Worm (Caenorhabditis elegans) whole organism, L1 larva: ENCODE data around the gene nlp-50.

Experiments used
- aly-2 ChIP-seq: fragments of 150-350 bp; optimal IDR thresholded peaks from 2 replicates; lab custom pipeline; 2014; ENCODE audit warnings: missing biosample characterization, missing genetic modification characterization
- ama-1 ChIP-seq: fragments of 150-350 bp; optimal IDR thresholded peaks from 2 replicates; lab custom pipeline; 2014
- blmp-1 ChIP-seq: fragments of 150-350 bp; optimal IDR thresholded peaks from 2 replicates; lab custom pipeline; 2014; ENCODE audit warnings: missing biosample characterization, missing genetic modification characterization
- efl-1 ChIP-seq, 4 experiments: fragments of 150-350 bp; optimal IDR thresholded peaks in 3 of 4; peaks in 1 of 4; 1 replicate in 1 of 4; 2 replicates in 3 of 4; lab custom pipeline; 2014; ENCODE audit warnings: missing biosample characterization in 2 of 4, missing genetic modification characterization in 2 of 4, missing genetic modification reagents in 2 of 4
- fkh-4 ChIP-seq: sonication (generic microtip); optimal IDR thresholded peaks from 2 replicates; lab custom pipeline; 2016; ENCODE audit warnings: missing compliant biosample characterization, missing genetic modification characterization, borderline replicate concordance
- irx-1 ChIP-seq: sonication (generic microtip); optimal IDR thresholded peaks from 2 replicates; lab custom pipeline; 2016; ENCODE audit warnings: missing genetic modification characterization, missing compliant biosample characterization
- lin-13 ChIP-seq: fragments of 150-350 bp; optimal IDR thresholded peaks from 2 replicates; lab custom pipeline; 2014; ENCODE audit warnings: missing biosample characterization, missing genetic modification reagents, missing genetic modification characterization
- nhr-11 ChIP-seq: fragments of 150-350 bp; optimal IDR thresholded peaks from 2 replicates; lab custom pipeline; 2014; ENCODE audit warnings: missing biosample characterization, missing genetic modification characterization
- nhr-12 ChIP-seq: sonication (generic microtip); optimal IDR thresholded peaks from 2 replicates; lab custom pipeline; 2017; ENCODE audit warnings: missing biosample characterization, missing genetic modification characterization
- pqm-1 ChIP-seq: sonication (generic microtip); optimal IDR thresholded peaks from 3 replicates; lab custom pipeline; 2017; ENCODE audit warnings: missing biosample characterization, missing genetic modification characterization
- tbx-2 ChIP-seq: sonication (generic microtip); optimal IDR thresholded peaks from 2 replicates; lab custom pipeline; 2016; ENCODE audit warnings: missing genetic modification characterization, missing compliant biosample characterization

DNA sequence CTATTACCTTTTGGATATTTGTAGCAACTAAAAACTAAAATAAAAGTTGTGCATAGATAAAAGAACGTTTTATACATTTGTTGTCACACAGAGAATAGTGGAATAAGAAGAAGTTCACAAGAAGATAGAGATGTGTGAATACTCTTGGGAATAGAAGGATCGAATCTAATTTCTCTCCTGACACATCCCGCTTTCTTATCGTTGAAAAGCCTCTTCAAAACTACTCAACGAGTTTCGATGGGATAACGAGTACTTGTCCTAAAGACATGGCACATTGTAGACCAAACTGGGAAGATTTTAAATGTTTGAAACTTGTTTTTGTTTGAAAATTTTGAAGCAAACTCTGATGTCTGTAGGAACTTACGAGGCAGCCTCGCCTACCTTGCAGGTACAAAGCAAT lies 7.6 kb downstream of the nlp-50 start:
- no peak for TF ChIP-seq nhr-12 (tag; lab: Kevin White, UChicago)
- no peak for TF ChIP-seq ama-1 (lab: Kevin White, UChicago)
- no peak for TF ChIP-seq nhr-11 (tag; lab: Kevin White, UChicago)
- no peak for TF ChIP-seq aly-2 (tag; lab: Kevin White, UChicago)
- no peak for TF ChIP-seq tbx-2 (tag; lab: Kevin White, UChicago)
- no peak for TF ChIP-seq irx-1 (tag; lab: Kevin White, UChicago)
- no peak for TF ChIP-seq efl-1 (optimal IDR thresholded peaks at IDR 0.05; lab: Kevin White, UChicago)
- TF ChIP-seq efl-1 (GFP tag; optimal IDR thresholded peaks at IDR 0.05 in 1 of 2; lab: Kevin White, UChicago), result no peak
- no peak for TF ChIP-seq lin-13 (GFP tag; lab: Kevin White, UChicago)
- TF ChIP-seq fkh-4 (tag; lab: Kevin White, UChicago), result no peak
- TF ChIP-seq pqm-1, result no peak
- no peak for TF ChIP-seq blmp-1 (tag; lab: Kevin White, UChicago)
